Fruit fly (Drosophila melanogaster) whole organism, embryonic: ENCODE results near the gene CG33111.

Experiments used
- Atf3 ChIP-seq: fragments of 200-800 bp; sonication (Bioruptor generic); optimal IDR thresholded peaks from 3 replicates; lab custom pipeline; 2016; ENCODE audit warnings: missing biosample characterization, missing genetic modification characterization
- Awh ChIP-seq: fragments of 200-800 bp; sonication (Bioruptor generic); IDR thresholded peaks from 2 replicates; pipeline ENCODE4, ENCODE4 v1.3.6; 2022; ENCODE audit warnings: missing biosample characterization, missing genetic modification characterization
- B-H2 ChIP-seq: fragments of 200-800 bp; sonication (Bioruptor generic); optimal IDR thresholded peaks from 2 replicates; lab custom pipeline; 2018; ENCODE audit warnings: missing biosample characterization, mild to moderate bottlenecking, missing genetic modification characterization
- CG10147 ChIP-seq: fragments of 200-800 bp; sonication (Bioruptor generic); optimal IDR thresholded peaks from 2 replicates; lab custom pipeline; 2019; ENCODE audit warnings: missing biosample characterization, mild to moderate bottlenecking, missing genetic modification characterization, moderate library complexity
- CG11696 ChIP-seq: fragments of 200-800 bp; sonication (Bioruptor generic); IDR thresholded peaks from 2 replicates; pipeline ENCODE4 v1.3.6; 2022; ENCODE audit warnings: missing biosample characterization, missing genetic modification characterization
- CG12155 ChIP-seq: fragments of 200-800 bp; sonication (Bioruptor generic); optimal IDR thresholded peaks from 3 replicates; lab custom pipeline; 2016; ENCODE audit warnings: missing biosample characterization, missing genetic modification characterization
- CG12391 ChIP-seq: fragments of 200-800 bp; sonication (Bioruptor generic); optimal IDR thresholded peaks from 3 replicates; lab custom pipeline; 2018; ENCODE audit warnings: missing biosample characterization, mild to moderate bottlenecking, missing genetic modification characterization, moderate library complexity
- CG13424 ChIP-seq: fragments of 200-800 bp; sonication (Bioruptor generic); optimal IDR thresholded peaks from 2 replicates; lab custom pipeline; 2019; ENCODE audit warnings: missing biosample characterization, mild to moderate bottlenecking, missing genetic modification characterization, moderate library complexity
- CG15479 ChIP-seq: fragments of 200-800 bp; sonication (Bioruptor generic); optimal IDR thresholded peaks from 3 replicates; lab custom pipeline; 2019; ENCODE audit warnings: missing biosample characterization, mild to moderate bottlenecking, missing genetic modification characterization, moderate library complexity
- CG15601 ChIP-seq: fragments of 200-800 bp; sonication (Bioruptor generic); optimal IDR thresholded peaks from 3 replicates; lab custom pipeline; 2019; ENCODE audit warnings: missing biosample characterization, mild to moderate bottlenecking, missing genetic modification characterization, moderate library complexity
- CG1603 ChIP-seq: fragments of 200-800 bp; sonication (Bioruptor generic); optimal IDR thresholded peaks from 2 replicates; lab custom pipeline; 2019; ENCODE audit warnings: missing biosample characterization, mild to moderate bottlenecking, missing genetic modification characterization, moderate library complexity
- CG1792 ChIP-seq: fragments of 200-800 bp; sonication (Bioruptor generic); optimal IDR thresholded peaks from 2 replicates; lab custom pipeline; 2016; ENCODE audit warnings: missing biosample characterization, missing genetic modification characterization
- CG1832 ChIP-seq: fragments of 200-800 bp; sonication (Bioruptor generic); optimal IDR thresholded peaks from 2 replicates; lab custom pipeline; 2017; ENCODE audit warnings: missing biosample characterization, mild to moderate bottlenecking, missing genetic modification characterization, inconsistent platforms
- CG2889 ChIP-seq: fragments of 200-800 bp; sonication (Bioruptor generic); IDR thresholded peaks from 3 replicates; pipeline ENCODE4 v1.3.6; 2022; ENCODE audit warnings: missing biosample characterization, missing genetic modification characterization
- CG3065 ChIP-seq: fragments of 200-800 bp; sonication (Bioruptor generic); optimal IDR thresholded peaks from 2 replicates; lab custom pipeline; 2016; ENCODE audit warnings: missing biosample characterization, missing genetic modification characterization
- CG31388 ChIP-seq: fragments of 200-800 bp; sonication (Bioruptor generic); optimal IDR thresholded peaks from 2 replicates; lab custom pipeline; 2016; ENCODE audit warnings: missing biosample characterization, missing genetic modification characterization
- CG3163 ChIP-seq: fragments of 200-800 bp; sonication (Bioruptor generic); optimal IDR thresholded peaks from 3 replicates; lab custom pipeline; 2016; ENCODE audit warnings: missing biosample characterization, missing genetic modification characterization
- CG3281 ChIP-seq: fragments of 200-800 bp; sonication (Bioruptor generic); optimal IDR thresholded peaks from 3 replicates; lab custom pipeline; 2017; ENCODE audit warnings: missing biosample characterization, mild to moderate bottlenecking, missing genetic modification characterization
- CG3407 ChIP-seq: fragments of 200-800 bp; sonication (Bioruptor generic); optimal IDR thresholded peaks from 2 replicates; lab custom pipeline; 2018; ENCODE audit warnings: missing biosample characterization, mild to moderate bottlenecking, missing genetic modification characterization
- CG4282 ChIP-seq: fragments of 200-800 bp; sonication (Bioruptor generic); optimal IDR thresholded peaks from 2 replicates; lab custom pipeline; 2016; ENCODE audit warnings: missing biosample characterization, missing genetic modification characterization
- CG4328 ChIP-seq: fragments of 200-800 bp; sonication (Bioruptor generic); optimal IDR thresholded peaks from 3 replicates; lab custom pipeline; 2017; ENCODE audit warnings: missing biosample characterization, missing genetic modification reagents, missing genetic modification characterization
- CG4404 ChIP-seq: fragments of 200-800 bp; sonication (Bioruptor generic); IDR thresholded peaks from 2 replicates; pipeline ENCODE4 v1.3.6; 2022; ENCODE audit warnings: missing biosample characterization, missing genetic modification characterization
- CG4730 ChIP-seq: fragments of 200-800 bp; sonication (Bioruptor generic); IDR thresholded peaks from 2 replicates; pipeline ENCODE4 v1.3.6; 2022; ENCODE audit warnings: missing biosample characterization, missing genetic modification characterization
- CG5180 ChIP-seq: fragments of 200-800 bp; sonication (Bioruptor generic); optimal IDR thresholded peaks from 3 replicates; lab custom pipeline; 2017; ENCODE audit warnings: missing biosample characterization, missing genetic modification characterization, mild to moderate bottlenecking, moderate library complexity, missing genetic modification reagents
- CG6765 ChIP-seq: fragments of 200-800 bp; sonication (Bioruptor generic); optimal IDR thresholded peaks from 3 replicates; lab custom pipeline; 2017; ENCODE audit warnings: missing biosample characterization, mild to moderate bottlenecking, missing genetic modification characterization
- CG7839 ChIP-seq: fragments of 200-800 bp; sonication (Bioruptor generic); optimal IDR thresholded peaks from 3 replicates; lab custom pipeline; 2018; ENCODE audit warnings: missing biosample characterization, mild to moderate bottlenecking, missing genetic modification characterization, moderate library complexity
- Deaf1 ChIP-seq: fragments of 200-800 bp; optimal IDR thresholded peaks from 3 replicates; lab custom pipeline; 2019; ENCODE audit warnings: missing biosample characterization, mild to moderate bottlenecking, missing genetic modification characterization, moderate library complexity
- Dip2 ChIP-seq: fragments of 200-800 bp; sonication (Bioruptor generic); IDR thresholded peaks from 2 replicates; pipeline ENCODE4 v1.3.6; 2022; ENCODE audit warnings: missing biosample characterization, missing genetic modification characterization
- Fer3 ChIP-seq: fragments of 200-800 bp; sonication (Bioruptor generic); optimal IDR thresholded peaks from 2 replicates; lab custom pipeline; 2018; ENCODE audit warnings: missing biosample characterization, mild to moderate bottlenecking, missing genetic modification characterization, moderate library complexity
- Hr39 ChIP-seq: fragments of >200 bp; optimal IDR thresholded peaks from 2 replicates; lab custom pipeline; 2017
- Hr51 ChIP-seq, 2 experiments: fragments of 200-800 bp; sonication (Bioruptor generic); optimal IDR thresholded peaks; 2 replicates in 1 of 2; 3 replicates in 1 of 2; lab custom pipeline; 2016 to 2018; ENCODE audit warnings: missing biosample characterization in 2 of 2, missing genetic modification characterization in 2 of 2, mild to moderate bottlenecking in 1 of 2, moderate library complexity in 1 of 2
- NK7.1 ChIP-seq: fragments of 200-800 bp; sonication (Bioruptor generic); optimal IDR thresholded peaks from 3 replicates; lab custom pipeline; 2016; ENCODE audit warnings: missing biosample characterization, missing genetic modification characterization
- Sry-δ ChIP-seq: fragments of 200-800 bp; sonication (Bioruptor generic); optimal IDR thresholded peaks from 2 replicates; lab custom pipeline; 2016; ENCODE audit warnings: missing biosample characterization, missing genetic modification characterization
- amos ChIP-seq: fragments of 200-800 bp; sonication (Bioruptor generic); IDR thresholded peaks from 2 replicates; pipeline ENCODE4 v1.3.6; 2022; ENCODE audit warnings: missing biosample characterization, missing genetic modification characterization; ENCODE audit not compliant: partially characterized antibody
- ap ChIP-seq: fragments of 200-800 bp; sonication (Bioruptor generic); IDR thresholded peaks from 2 replicates; pipeline ENCODE4 v1.3.6; 2022; ENCODE audit warnings: missing biosample characterization, missing genetic modification characterization
- btn ChIP-seq: fragments of 200-800 bp; sonication (Bioruptor generic); optimal IDR thresholded peaks from 2 replicates; lab custom pipeline; 2016; ENCODE audit warnings: missing biosample characterization, missing genetic modification characterization
- cato ChIP-seq: fragments of 200-800 bp; sonication (Bioruptor generic); optimal IDR thresholded peaks from 2 replicates; lab custom pipeline; 2016; ENCODE audit warnings: missing biosample characterization, missing genetic modification characterization, borderline replicate concordance
- caup ChIP-seq: fragments of 200-800 bp; sonication (Bioruptor generic); optimal IDR thresholded peaks from 3 replicates; lab custom pipeline; 2017; ENCODE audit warnings: missing biosample characterization, mild to moderate bottlenecking, missing genetic modification characterization, moderate library complexity; ENCODE audit not compliant: severe bottlenecking
- chn ChIP-seq: fragments of 200-800 bp; sonication (Bioruptor generic); optimal IDR thresholded peaks from 2 replicates; lab custom pipeline; 2016; ENCODE audit warnings: missing biosample characterization, missing genetic modification characterization
- crp ChIP-seq, 2 experiments: fragments of 200-800 bp; sonication (Bioruptor generic); optimal IDR thresholded peaks; 2 replicates in 1 of 2; 3 replicates in 1 of 2; lab custom pipeline; 2017; ENCODE audit warnings: missing biosample characterization in 2 of 2, missing genetic modification characterization in 2 of 2, mild to moderate bottlenecking in 1 of 2, moderate library complexity in 1 of 2
- disco-r ChIP-seq: fragments of 200-800 bp; sonication (Bioruptor generic); optimal IDR thresholded peaks from 2 replicates; lab custom pipeline; 2016; ENCODE audit warnings: missing biosample characterization, missing genetic modification characterization
- ems ChIP-seq: fragments of 200-800 bp; sonication (Bioruptor generic); optimal IDR thresholded peaks from 3 replicates; lab custom pipeline; 2016; ENCODE audit warnings: missing biosample characterization, missing genetic modification characterization
- en ChIP-seq: fragments of 200-800 bp; sonication (Bioruptor generic); optimal IDR thresholded peaks from 2 replicates; lab custom pipeline; 2016; ENCODE audit warnings: missing biosample characterization, missing genetic modification characterization
- esg ChIP-seq: fragments of 200-800 bp; sonication (Bioruptor generic); conservative IDR thresholded peaks from 2 replicates; pipeline ENCODE4 v1.3.6; 2022; ENCODE audit warnings: missing biosample characterization, missing genetic modification characterization
- grau ChIP-seq: fragments of 200-800 bp; optimal IDR thresholded peaks from 3 replicates; lab custom pipeline; 2019; ENCODE audit warnings: missing biosample characterization, mild to moderate bottlenecking, missing genetic modification characterization, moderate library complexity
- gsb-n ChIP-seq: fragments of 200-800 bp; sonication (Bioruptor generic); optimal IDR thresholded peaks from 3 replicates; lab custom pipeline; 2018; ENCODE audit warnings: missing biosample characterization, mild to moderate bottlenecking, missing genetic modification characterization
- gt ChIP-seq: fragments of 200-800 bp; sonication (Bioruptor generic); IDR thresholded peaks from 2 replicates; pipeline ENCODE4 v1.3.6; 2022; ENCODE audit warnings: missing biosample characterization, missing genetic modification characterization
- mld ChIP-seq: fragments of 200-800 bp; sonication (Bioruptor generic); IDR thresholded peaks from 3 replicates; pipeline ENCODE4 v1.3.6; 2022; ENCODE audit warnings: missing biosample characterization, missing genetic modification characterization; ENCODE audit not compliant: partially characterized antibody
- tap ChIP-seq: fragments of 200-800 bp; optimal IDR thresholded peaks from 3 replicates; lab custom pipeline; 2019; ENCODE audit warnings: missing biosample characterization, mild to moderate bottlenecking, missing genetic modification characterization, moderate library complexity
- zfh2 ChIP-seq: fragments of 200-800 bp; sonication (Bioruptor generic); optimal IDR thresholded peaks from 2 replicates; lab custom pipeline; 2016; ENCODE audit warnings: missing biosample characterization, missing genetic modification characterization

The CG33111 gene

DNA sequence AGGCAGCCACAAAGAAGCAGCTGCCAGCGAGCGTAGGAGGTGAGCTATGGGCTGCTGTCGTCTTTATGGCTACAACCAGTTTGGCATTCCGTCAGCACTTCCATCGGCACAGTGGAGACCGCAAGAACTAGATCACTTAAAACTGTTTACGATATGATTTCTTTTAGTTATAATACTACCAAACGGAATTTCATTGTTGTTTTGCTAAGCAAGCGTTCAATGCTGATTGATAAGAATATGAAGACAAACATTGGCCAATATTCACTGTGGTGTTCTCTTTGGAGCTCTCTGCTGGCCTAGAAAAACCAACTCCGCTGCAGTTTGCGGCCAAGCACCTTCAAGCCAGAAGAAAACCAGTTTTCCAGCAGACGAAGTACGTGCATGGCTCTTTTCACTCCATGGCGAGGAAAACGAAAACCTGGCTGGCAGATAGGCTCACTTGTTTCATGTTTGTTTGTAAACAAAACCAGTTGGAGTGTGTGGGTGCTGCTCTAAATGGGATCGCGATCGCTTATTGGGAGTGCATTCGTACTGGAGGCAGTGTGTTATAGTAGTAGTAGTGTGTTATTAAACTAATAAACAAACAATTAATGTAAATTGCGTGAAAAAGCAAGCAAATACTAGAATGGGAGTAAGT is 1.4 kb downstream of the CG33111 start (continued):
- TF ChIP-seq CG3065 (GFP tag; lab: Kevin White, UChicago) (no peak), NK7.1 (GFP tag; lab: Kevin White, UChicago) (no peak), zfh2 (no peak), CG3163 (GFP tag; lab: Kevin White, UChicago) (no peak), disco-r (no peak), Dip2 (no peak), CG1832 (GFP tag; lab: Kevin White, UChicago) (no peak), chn (GFP tag; lab: Kevin White, UChicago) (no peak), Sry-δ (no peak), amos (GFP tag; lab: Robert Waterston, UW) (no peak), CG7839 (tag; lab: Kevin White, UChicago) (no peak), ap (GFP tag; lab: Robert Waterston, UW) (no peak), CG31388 (no peak), CG3407 (peak; percentile 29), CG4282 (GFP tag; lab: Kevin White, UChicago) (no peak), CG11696 (GFP tag; lab: Robert Waterston, UW) (no peak), grau (tag; lab: Kevin White, UChicago) (peak; percentile 89), CG13424 (peak; percentile 62), CG1603 (tag; lab: Kevin White, UChicago) (no peak), Hr51 (GFP tag; optimal IDR thresholded peaks at IDR 0.05; lab: Kevin White, UChicago) (no peak), gt (GFP tag; lab: Robert Waterston, UW) (no peak), CG12391 (tag; lab: Kevin White, UChicago) (no peak), ems (GFP tag; lab: Kevin White, UChicago) (no peak), B-H2 (GFP tag; lab: Kevin White, UChicago) (no peak), CG2889 (GFP tag; lab: Robert Waterston, UW) (no peak), btn (GFP tag; lab: Kevin White, UChicago) (no peak), esg (GFP tag; lab: Robert Waterston, UW) (no peak), gsb-n (tag; lab: Kevin White, UChicago) (no peak), CG4328 (GFP tag; lab: Kevin White, UChicago) (peak; percentile 28), mld (no peak), CG10147 (no peak), CG4730 (GFP tag; lab: Robert Waterston, UW) (no peak), caup (GFP tag; lab: Kevin White, UChicago) (no peak), cato (no peak), CG12155 (GFP tag; lab: Kevin White, UChicago) (no peak), CG1792 (GFP tag; lab: Kevin White, UChicago) (no peak), tap (tag; lab: Kevin White, UChicago) (no peak), Hr39 (no peak), CG5180 (GFP tag; lab: Kevin White, UChicago) (no peak), CG3281 (GFP tag; lab: Kevin White, UChicago) (no peak), Awh (0 out of 2 replicates have a peak, but pooled peaks have one; percentile 15), Fer3 (tag; lab: Kevin White, UChicago) (no peak), CG4404 (GFP tag; lab: Robert Waterston, UW) (no peak), CG15601 (tag; lab: Kevin White, UChicago) (no peak), Atf3 (GFP tag; lab: Kevin White, UChicago) (no peak), Deaf1 (no peak), CG6765 (GFP tag; lab: Kevin White, UChicago) (no peak), en (no peak), crp (GFP tag; optimal IDR thresholded peaks at IDR 0.05; lab: Kevin White, UChicago) (no peak), CG15479 (GFP tag; lab: Kevin White, UChicago) (no peak)
